Worm (Caenorhabditis elegans): ENCODE results near the gene arp-1.
"Not testable (repeated sequence)": the region's sequence is repeated elsewhere in the genome, so short reads cannot be mapped to it uniquely, and the experiment has no call there.

DNA sequence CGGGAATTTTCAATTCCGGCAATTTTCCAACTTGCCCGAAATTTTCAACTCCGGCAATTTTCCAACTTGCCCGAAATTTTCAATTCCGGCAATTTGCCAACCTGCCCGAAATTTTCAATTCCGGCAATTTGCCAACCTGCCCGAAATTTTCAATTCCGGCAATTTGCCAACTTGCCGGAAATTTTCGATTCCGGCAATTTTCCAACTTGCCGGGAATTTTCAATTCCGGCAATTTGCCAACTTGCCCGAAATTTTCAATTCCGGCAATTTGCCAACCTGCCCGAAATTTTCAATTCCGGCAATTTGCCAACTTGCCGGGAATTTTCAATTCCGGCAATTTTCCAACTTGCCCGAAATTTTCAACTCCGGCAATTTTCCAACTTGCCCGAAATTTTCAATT, 23.8 kb upstream of the arp-1 start:
- TF ChIP-seq T22C8.4 (GFP tag; IDR thresholded peaks at IDR 0.05); tab-1 (GFP tag; IDR thresholded peaks at IDR 0.05); med-1 (GFP tag; optimal IDR thresholded peaks at IDR 0.05; ENCODE audit: insufficient read depth): not testable (repeated sequence)

All from whole organism, midembryonic.